Fruit fly (Drosophila melanogaster): Measurements from ENCODE around the gene CG42587.
A peak's percentile ranks its signal among the peaks of the same experiment; 100 is the strongest.

CG42587 gene

dm6 chr2L:14697938-14698337, 47.1 kb downstream of the CG42587 start (continued):
- TF ChIP-seq tio (GFP tag; optimal IDR thresholded peaks at IDR 0.05) (no peak), Sox102F (GFP tag; optimal IDR thresholded peaks at IDR 0.05) (peak; percentile 31), CG2712 (tag; optimal IDR thresholded peaks at IDR 0.05) (peak; percentile 24), row (GFP tag; IDR thresholded peaks at IDR 0.05) (peak; percentile 54; the same call in 1 of the 3 replicates), odd (GFP tag; optimal IDR thresholded peaks at IDR 0.05) (no peak), ham (GFP tag; IDR thresholded peaks at IDR 0.05) (no peak), CG8924 (tag; optimal IDR thresholded peaks at IDR 0.05) (no peak), CG14710 (tag; optimal IDR thresholded peaks at IDR 0.05) (no peak), pho (GFP tag; optimal IDR thresholded peaks at IDR 0.05) (no peak), Hr51 (GFP tag; optimal IDR thresholded peaks at IDR 0.05) (peak in 1 of 2 experiments; percentile 30), h (optimal IDR thresholded peaks at IDR 0.05) (no peak), wek (GFP tag; optimal IDR thresholded peaks at IDR 0.05) (no peak), CG10147 (GFP tag; optimal IDR thresholded peaks at IDR 0.05) (no peak), CG18262 (tag; optimal IDR thresholded peaks at IDR 0.05) (peak; percentile 6), CG10321 (GFP tag; IDR thresholded peaks at IDR 0.05) (no peak), stc (GFP tag; IDR thresholded peaks at IDR 0.05) (peak; percentile 40; the same call in 1 of the 2 replicates), Lpt (GFP tag; optimal IDR thresholded peaks at IDR 0.05) (no peak), CG11093 (GFP tag; IDR thresholded peaks at IDR 0.05) (no peak), zf30C (GFP tag; optimal IDR thresholded peaks at IDR 0.05) (no peak), HHEX (GFP tag; optimal IDR thresholded peaks at IDR 0.05) (no peak), CG7987 (GFP tag; optimal IDR thresholded peaks at IDR 0.05) (no peak), gsb (GFP tag; IDR thresholded peaks at IDR 0.05) (no peak), CG42726 (GFP tag; IDR thresholded peaks at IDR 0.05; ENCODE audit: partially characterized antibody) (no peak), Taf1 (GFP tag; IDR thresholded peaks at IDR 0.05) (no peak), CG11398 (GFP tag; optimal IDR thresholded peaks at IDR 0.05) (no peak), Mrtf (GFP tag; IDR thresholded peaks at IDR 0.05) (no peak), CG2889 (GFP tag; IDR thresholded peaks at IDR 0.05) (no peak), CG13424 (tag; optimal IDR thresholded peaks at IDR 0.05) (peak; percentile 5), gcm2 (GFP tag; optimal IDR thresholded peaks at IDR 0.05) (no peak), unpg (GFP tag; optimal IDR thresholded peaks at IDR 0.05) (peak; percentile 24), Opbp (GFP tag; IDR thresholded peaks at IDR 0.05; ENCODE audit: partially characterized antibody) (no peak), Fer1 (GFP tag; optimal IDR thresholded peaks at IDR 0.05) (peak; percentile 7), trem (tag; optimal IDR thresholded peaks at IDR 0.05) (no peak), CG12391 (tag; optimal IDR thresholded peaks at IDR 0.05) (peak; percentile 6), CG43689 (GFP tag; IDR thresholded peaks at IDR 0.05) (no peak), CG1602 (GFP tag; optimal IDR thresholded peaks at IDR 0.05) (no peak), D (optimal IDR thresholded peaks at IDR 0.05) (no peak), D (GFP tag; optimal IDR thresholded peaks at IDR 0.05) (no peak), ATbp (GFP tag; optimal IDR thresholded peaks at IDR 0.05) (no peak), ERR (GFP tag; optimal IDR thresholded peaks at IDR 0.05) (no peak), slp2 (GFP tag; optimal IDR thresholded peaks at IDR 0.05) (no peak), CG14860 (GFP tag; IDR thresholded peaks at IDR 0.05; ENCODE audit: partially characterized antibody) (no peak), danr (GFP tag; IDR thresholded peaks at IDR 0.05) (no peak), CG10431 (GFP tag; optimal IDR thresholded peaks at IDR 0.05) (no peak), pnt (GFP tag; optimal IDR thresholded peaks at IDR 0.05) (no peak), CG1603 (tag; optimal IDR thresholded peaks at IDR 0.05) (no peak), lola (GFP tag; optimal IDR thresholded peaks at IDR 0.05) (no peak), br (optimal IDR thresholded peaks at IDR 0.05) (no peak), cato (GFP tag; optimal IDR thresholded peaks at IDR 0.05; ENCODE audit: borderline replicate concordance) (no peak), dmrt11E (tag; optimal IDR thresholded peaks at IDR 0.05) (no peak), gem (tag; optimal IDR thresholded peaks at IDR 0.05) (peak; percentile 52), CG6272 (GFP tag; IDR thresholded peaks at IDR 0.05) (no peak)

Data from whole organism, embryonic.